Fruit fly (Drosophila melanogaster): ENCODE results near the gene CG5377.

dm6 chr3R:22436050-22436449 is 31.9 kb downstream of the CG5377 start, which contains the start of gene CG13847:
- TF ChIP-seq CG32121 (GFP tag; IDR thresholded peaks at IDR 0.05) (no peak), CG15710 (tag; optimal IDR thresholded peaks at IDR 0.05) (no peak), CG4496 (GFP tag; IDR thresholded peaks at IDR 0.05) (no peak)

Measured in whole organism, pupa.